Worm (Caenorhabditis elegans): Measurements from ENCODE around the gene K04H4.5.

DNA sequence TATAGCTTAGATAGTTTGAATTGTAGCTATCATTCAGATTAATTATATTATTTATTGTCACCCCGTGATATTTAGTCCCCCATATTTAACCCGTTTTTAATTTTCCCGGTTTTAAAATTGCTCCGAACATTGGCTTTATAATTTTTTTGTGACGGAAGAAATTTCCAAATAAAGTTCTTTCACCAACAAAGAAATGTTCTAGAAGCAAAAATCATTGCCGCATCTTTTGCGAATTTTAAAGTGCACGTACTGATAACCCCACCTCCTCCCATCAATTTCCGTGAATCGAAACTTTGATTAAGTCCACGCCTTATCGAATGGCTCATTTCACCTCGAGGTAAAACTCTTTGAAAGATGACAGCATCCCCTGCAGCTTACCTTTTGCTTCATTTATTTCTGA, 34.4 kb upstream of the K04H4.5 start, which contains the start of gene C40H1.7:
- TF ChIP-seq skn-1 (tag; optimal IDR thresholded peaks at IDR 0.05), result no peak
- TF ChIP-seq lir-3 (tag; optimal IDR thresholded peaks at IDR 0.05), result no peak

Data from whole organism, L4 larva.